Fruit fly (Drosophila melanogaster): ENCODE measurements around the gene CG33722.

DNA sequence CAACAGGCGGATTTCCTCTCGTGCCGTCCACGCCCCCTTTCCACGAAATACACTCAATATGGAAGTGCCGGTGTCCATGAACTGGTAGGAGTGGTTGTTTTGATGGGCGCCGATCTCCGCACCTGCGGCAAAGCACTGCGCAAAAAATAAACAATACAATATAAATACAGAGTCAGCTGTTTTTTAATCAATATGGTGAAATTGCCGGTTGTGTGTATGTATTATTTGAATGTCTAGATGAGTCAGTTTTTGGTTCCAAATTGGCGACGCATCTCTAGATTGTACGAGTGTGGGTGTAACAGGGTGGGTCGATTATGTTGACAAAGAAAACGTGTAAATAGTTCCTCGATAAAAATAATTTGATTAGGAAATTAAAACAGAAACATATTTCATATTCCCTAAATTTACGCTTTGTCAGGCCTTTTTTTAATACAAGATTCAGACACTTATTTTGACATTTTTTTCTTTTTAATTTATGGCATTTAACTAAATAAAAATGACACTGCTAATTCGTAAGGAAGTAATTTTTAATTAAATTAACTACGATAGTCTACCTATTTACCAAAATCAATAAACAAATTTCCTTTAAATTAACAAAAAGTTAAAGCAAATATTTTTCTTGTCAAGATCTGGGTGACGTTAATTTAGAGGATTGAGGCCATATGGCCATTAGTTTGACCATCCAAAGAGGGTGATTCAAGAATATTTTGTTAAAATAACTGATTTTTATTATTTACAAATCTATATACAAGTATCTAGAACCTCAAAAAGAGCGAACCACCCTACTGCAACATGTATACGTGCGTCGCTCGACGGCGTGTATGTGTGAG is 4.2 kb upstream of the CG33722 start:
- no peak for TF ChIP-seq h (optimal IDR thresholded peaks at IDR 0.05)
- TF ChIP-seq Myc (optimal IDR thresholded peaks at IDR 0.05), result no peak
- TF ChIP-seq insv (optimal IDR thresholded peaks at IDR 0.05), result no peak
- no peak for TF ChIP-seq psq (optimal IDR thresholded peaks at IDR 0.05)
- TF ChIP-seq Sin3A (optimal IDR thresholded peaks at IDR 0.05), result no peak
- no peak for TF ChIP-seq ttk (optimal IDR thresholded peaks at IDR 0.05)
